Worm (Caenorhabditis elegans): ENCODE results near the gene F25E5.16.
A peak's percentile ranks its signal among the peaks of the same experiment; 100 is the strongest.

Gene F25E5.16

ce11 chrV:7434805-7435363 lies 3.2 kb upstream of the F25E5.16 start (continued):
- TF ChIP-seq ces-1 (GFP tag; optimal IDR thresholded peaks at IDR 0.05), result no peak
- peak; percentile 28 for TF ChIP-seq nhr-6 (tag; optimal IDR thresholded peaks at IDR 0.05)
- TF ChIP-seq T26A8.4 (GFP tag; IDR thresholded peaks at IDR 0.05), result peak; percentile 11; the same call in 1 of the 2 replicates
- TF ChIP-seq lim-7 (GFP tag; IDR thresholded peaks at IDR 0.05), result no peak
- TF ChIP-seq egl-27 (tag; optimal IDR thresholded peaks at IDR 0.05), result no peak
- no peak for TF ChIP-seq saeg-2 (GFP tag; IDR thresholded peaks at IDR 0.05)
- TF ChIP-seq dve-1 (tag; optimal IDR thresholded peaks at IDR 0.05; ENCODE audit: insufficient read depth), result peak; percentile 64
- peak; percentile 78 for TF ChIP-seq dmd-6 (GFP tag; IDR thresholded peaks at IDR 0.05)
- TF ChIP-seq Y5F2A.4 (GFP tag; optimal IDR thresholded peaks at IDR 0.05), result no peak
- TF ChIP-seq nhr-11 (tag; optimal IDR thresholded peaks at IDR 0.05), result peak; percentile 32
- TF ChIP-seq F10B5.3 (tag; optimal IDR thresholded peaks at IDR 0.05), result no peak
- TF ChIP-seq duxl-1 (tag; optimal IDR thresholded peaks at IDR 0.05; ENCODE audit: poor library complexity), result peak; percentile 23
- TF ChIP-seq arid-1 (GFP tag; conservative IDR thresholded peaks at IDR 0.05), result no peak
- no peak for TF ChIP-seq jun-1 (tag; optimal IDR thresholded peaks at IDR 0.05)
- no peak for TF ChIP-seq daf-19 (GFP tag; conservative IDR thresholded peaks at IDR 0.05)
- TF ChIP-seq rbr-2 (tag; optimal IDR thresholded peaks at IDR 0.05), result no peak
- no peak for TF ChIP-seq D1046.2 (GFP tag; IDR thresholded peaks at IDR 0.05)
- no peak for TF ChIP-seq ztf-7 (tag; optimal IDR thresholded peaks at IDR 0.05)
- no peak for TF ChIP-seq daf-16 (GFP tag; optimal IDR thresholded peaks at IDR 0.05)
- TF ChIP-seq daf-16 (tag; optimal IDR thresholded peaks at IDR 0.05), result peak; percentile 62
- no peak; the same call in 1 of the 2 replicates for TF ChIP-seq tra-1 (GFP tag; IDR thresholded peaks at IDR 0.05)
- peak; percentile 35 for TF ChIP-seq mep-1 (tag; optimal IDR thresholded peaks at IDR 0.05)
- TF ChIP-seq dpl-1 (GFP tag; optimal IDR thresholded peaks at IDR 0.05), result peak; percentile 24
- no peak for TF ChIP-seq lir-3 (tag; optimal IDR thresholded peaks at IDR 0.05)
- no peak for TF ChIP-seq ceh-32 (tag; optimal IDR thresholded peaks at IDR 0.05; ENCODE audit: poor library complexity)
- no peak for TF ChIP-seq R02D3.7 (tag; optimal IDR thresholded peaks at IDR 0.05)
- peak in 1 of 2 experiments; percentile 78 for TF ChIP-seq unc-62 (GFP tag; optimal IDR thresholded peaks at IDR 0.05 in 1 of 2)
- no peak for TF ChIP-seq unc-62 (tag; optimal IDR thresholded peaks at IDR 0.05)

ce11 chrV:7435376-7436204 lies 2.5 kb upstream of the F25E5.16 start, which contains the start of the genes ddo-2 and F25E5.8:
Gene ddo-2, minus strand, starts transcription at chrV:7435705.
Gene F25E5.8, plus strand, starts transcription at chrV:7435930.
- TF ChIP-seq daf-12 (tag; optimal IDR thresholded peaks at IDR 0.05) (no peak), hif-1 (tag; optimal IDR thresholded peaks at IDR 0.05) (peak in 1 of 2 experiments; percentile 41), ceh-44 (GFP tag; IDR thresholded peaks at IDR 0.05) (no peak), lsy-2 (tag; optimal IDR thresholded peaks at IDR 0.05) (no peak), hlh-30 (tag; optimal IDR thresholded peaks at IDR 0.05; ENCODE audit: insufficient read depth) (peak; percentile 33), aha-1 (tag) (peak; percentile 97), ZK546.5 (tag; optimal IDR thresholded peaks at IDR 0.05) (no peak), nhr-28 (tag; optimal IDR thresholded peaks at IDR 0.05) (peak; percentile 55), ama-1 (optimal IDR thresholded peaks at IDR 0.05) (peak; percentile 74), hmg-1.1 (GFP tag; IDR thresholded peaks at IDR 0.05) (0 out of 2 replicates have a peak, but pooled peaks have one; percentile 28), egl-27 (tag; optimal IDR thresholded peaks at IDR 0.05) (no peak), zfp-3 (GFP tag; conservative IDR thresholded peaks at IDR 0.05) (0 out of 2 replicates have a peak, but pooled peaks have one; percentile 22), mdl-1 (tag; optimal IDR thresholded peaks at IDR 0.05) (peak in 1 of 2 experiments; percentile 3), nhr-10 (tag; optimal IDR thresholded peaks at IDR 0.05) (no peak), dve-1 (tag; optimal IDR thresholded peaks at IDR 0.05; ENCODE audit: insufficient read depth) (peak; percentile 15)

Data from whole organism, L4 larva.